Worm (Caenorhabditis elegans): Measurements from ENCODE around the gene Y51A2B.16.
A peak's percentile ranks its signal among the peaks of the same experiment; 100 is the strongest.

Gene Y51A2B.16

ce11 chrV:18382590-18382989 is 15.1 kb downstream of the Y51A2B.16 start, which contains the start of gene nhr-288:
Gene nhr-288 (minus strand): TSS chrV:18382690.
- no peak for TF ChIP-seq T22C8.4 (GFP tag; IDR thresholded peaks at IDR 0.05)
- TF ChIP-seq tab-1 (GFP tag; IDR thresholded peaks at IDR 0.05): no peak

- TF ChIP-seq med-1 (GFP tag; optimal IDR thresholded peaks at IDR 0.05; ENCODE audit: insufficient read depth) (no peak), klf-2 (GFP tag; conservative IDR thresholded peaks at IDR 0.05) (no peak), cog-1 (tag; optimal IDR thresholded peaks at IDR 0.05) (no peak), ztf-29 (GFP tag; IDR thresholded peaks at IDR 0.05) (no peak)
Measured at ce11 chrV:18378819-18379218, 18.9 kb downstream of the Y51A2B.16 start, which contains the start of gene Y51A2B.8. Gene Y51A2B.8 (plus strand): TSS chrV:18379119.

- TF ChIP-seq ztf-23 (GFP tag; IDR thresholded peaks at IDR 0.05): no peak
- peak; percentile 79 for TF ChIP-seq T22C8.4 (GFP tag; IDR thresholded peaks at IDR 0.05)
Measured at ce11 chrV:18375551-18375950, 22.2 kb downstream of the Y51A2B.16 start.

ce11 chrV:18374194-18374593 is 23.5 kb downstream of the Y51A2B.16 start, which contains the start of gene Y51A2B.2:
Gene Y51A2B.2 (plus strand): TSS chrV:18374494.
- no peak for TF ChIP-seq med-1 (GFP tag; optimal IDR thresholded peaks at IDR 0.05; ENCODE audit: insufficient read depth)
- no peak for TF ChIP-seq T22C8.4 (GFP tag; IDR thresholded peaks at IDR 0.05)
- TF ChIP-seq tab-1 (GFP tag; IDR thresholded peaks at IDR 0.05): no peak
- TF ChIP-seq klf-2 (GFP tag; conservative IDR thresholded peaks at IDR 0.05): no peak
- no peak for TF ChIP-seq ztf-23 (GFP tag; IDR thresholded peaks at IDR 0.05)
- TF ChIP-seq flt-1 (GFP tag; IDR thresholded peaks at IDR 0.05): no peak
- no peak for TF ChIP-seq ztf-29 (GFP tag; IDR thresholded peaks at IDR 0.05)
- no peak for TF ChIP-seq cog-1 (tag; optimal IDR thresholded peaks at IDR 0.05)
- no peak for TF ChIP-seq ref-1 (GFP tag; conservative IDR thresholded peaks at IDR 0.05)

DNA sequence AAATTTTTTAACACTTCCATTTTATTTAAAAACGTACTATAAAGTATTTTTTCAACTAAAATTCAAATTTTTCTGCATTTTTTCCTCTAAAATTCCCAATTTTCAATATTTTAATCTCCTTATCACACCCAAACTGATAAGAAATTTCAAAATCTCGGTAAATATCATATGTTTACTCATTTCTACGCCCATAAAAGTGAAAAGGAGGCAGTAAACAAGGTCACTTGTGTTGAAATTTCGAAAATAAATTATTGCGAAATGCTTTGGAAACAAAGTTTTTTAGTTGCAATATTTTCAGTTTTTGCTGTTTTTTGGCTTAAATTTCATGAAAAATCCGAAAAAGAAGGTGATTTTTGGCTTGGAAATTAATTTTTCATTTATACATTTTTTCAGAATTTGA is 26.1 kb downstream of the Y51A2B.16 start, which contains the start of gene C08E8.4:
TSS of gene C08E8.4 (plus strand) at position 268 of the 400 bp plus-strand sequence.
- TF ChIP-seq med-1 (GFP tag; optimal IDR thresholded peaks at IDR 0.05; ENCODE audit: insufficient read depth) (no peak), ztf-29 (GFP tag; IDR thresholded peaks at IDR 0.05) (no peak), ref-1 (GFP tag; conservative IDR thresholded peaks at IDR 0.05) (no peak), T22C8.4 (GFP tag; IDR thresholded peaks at IDR 0.05) (no peak), flt-1 (GFP tag; IDR thresholded peaks at IDR 0.05) (no peak), cog-1 (tag; optimal IDR thresholded peaks at IDR 0.05) (no peak), ztf-23 (GFP tag; IDR thresholded peaks at IDR 0.05) (no peak), tab-1 (GFP tag; IDR thresholded peaks at IDR 0.05) (no peak), klf-2 (GFP tag; conservative IDR thresholded peaks at IDR 0.05) (no peak)

DNA sequence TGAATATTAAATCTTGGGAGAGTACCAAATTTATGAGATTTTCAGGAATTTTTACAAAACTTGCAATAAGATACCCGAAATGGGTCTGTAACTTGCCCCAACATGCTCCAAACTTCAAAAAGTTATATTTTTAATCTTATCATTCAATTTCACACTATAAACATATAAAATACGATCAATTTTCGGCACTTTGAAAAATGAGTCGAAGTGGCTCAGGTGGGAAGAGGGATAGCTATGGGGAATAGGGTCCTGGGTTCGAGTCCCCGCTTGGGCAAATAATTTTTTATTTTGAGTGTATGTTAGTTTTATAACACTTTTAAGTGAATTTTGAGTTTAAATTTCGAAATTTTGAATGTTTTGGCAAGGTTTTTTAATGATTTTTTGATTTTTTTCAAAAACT is 26.7 kb downstream of the Y51A2B.16 start:
- TF ChIP-seq klf-2 (GFP tag; conservative IDR thresholded peaks at IDR 0.05) (no peak), T22C8.4 (GFP tag; IDR thresholded peaks at IDR 0.05) (no peak), cog-1 (tag; optimal IDR thresholded peaks at IDR 0.05) (no peak), flt-1 (GFP tag; IDR thresholded peaks at IDR 0.05) (no peak), ztf-29 (GFP tag; IDR thresholded peaks at IDR 0.05) (no peak), med-1 (GFP tag; optimal IDR thresholded peaks at IDR 0.05; ENCODE audit: insufficient read depth) (no peak), tab-1 (GFP tag; IDR thresholded peaks at IDR 0.05) (no peak), ref-1 (GFP tag; conservative IDR thresholded peaks at IDR 0.05) (no peak), ztf-23 (GFP tag; IDR thresholded peaks at IDR 0.05) (no peak)

ce11 chrV:18368322-18368721 is 29.4 kb downstream of the Y51A2B.16 start, which contains the start of gene C08E8.6:
Gene C08E8.6 (minus strand): TSS chrV:18368422.
- TF ChIP-seq ref-1 (GFP tag; conservative IDR thresholded peaks at IDR 0.05) (no peak), klf-2 (GFP tag; conservative IDR thresholded peaks at IDR 0.05) (no peak), med-1 (GFP tag; optimal IDR thresholded peaks at IDR 0.05; ENCODE audit: insufficient read depth) (no peak), ztf-23 (GFP tag; IDR thresholded peaks at IDR 0.05) (no peak), ztf-29 (GFP tag; IDR thresholded peaks at IDR 0.05) (no peak), T22C8.4 (GFP tag; IDR thresholded peaks at IDR 0.05) (no peak), tab-1 (GFP tag; IDR thresholded peaks at IDR 0.05) (no peak), flt-1 (GFP tag; IDR thresholded peaks at IDR 0.05) (no peak), cog-1 (tag; optimal IDR thresholded peaks at IDR 0.05) (no peak)

DNA sequence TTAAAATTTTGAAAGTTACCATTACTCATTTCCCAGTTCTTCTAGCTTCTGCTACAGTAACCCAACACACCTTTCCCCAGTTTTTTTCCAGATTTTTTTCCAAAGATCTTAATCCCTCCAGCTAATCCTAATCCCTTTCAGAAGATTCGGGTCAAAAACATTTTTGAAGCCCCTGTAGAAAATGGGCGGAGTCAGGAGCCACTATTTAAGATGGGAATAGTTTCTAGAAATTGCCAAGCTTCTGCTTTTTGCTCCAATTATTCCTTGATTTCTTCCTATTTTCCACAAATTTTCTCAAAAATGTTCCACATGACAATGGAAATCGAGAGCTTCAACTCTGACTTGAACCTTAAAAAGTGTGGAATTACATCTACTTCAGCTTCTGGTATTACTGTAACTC is 33.2 kb downstream of the Y51A2B.16 start, which contains the start of gene C08E8.9:
TSS of gene C08E8.9 (plus strand) at position 301 of the 400 bp plus-strand sequence.
- TF ChIP-seq med-1 (GFP tag; optimal IDR thresholded peaks at IDR 0.05; ENCODE audit: insufficient read depth) (no peak), ref-1 (GFP tag; conservative IDR thresholded peaks at IDR 0.05) (no peak), T22C8.4 (GFP tag; IDR thresholded peaks at IDR 0.05) (no peak), klf-2 (GFP tag; conservative IDR thresholded peaks at IDR 0.05) (no peak), cog-1 (tag; optimal IDR thresholded peaks at IDR 0.05) (no peak), flt-1 (GFP tag; IDR thresholded peaks at IDR 0.05) (no peak), ztf-23 (GFP tag; IDR thresholded peaks at IDR 0.05) (no peak), tab-1 (GFP tag; IDR thresholded peaks at IDR 0.05) (no peak), ztf-29 (GFP tag; IDR thresholded peaks at IDR 0.05) (no peak)

- TF ChIP-seq flt-1 (GFP tag; IDR thresholded peaks at IDR 0.05) (no peak), ref-1 (GFP tag; conservative IDR thresholded peaks at IDR 0.05) (no peak), klf-2 (GFP tag; conservative IDR thresholded peaks at IDR 0.05) (no peak), T22C8.4 (GFP tag; IDR thresholded peaks at IDR 0.05) (no peak), ztf-29 (GFP tag; IDR thresholded peaks at IDR 0.05) (no peak), cog-1 (tag; optimal IDR thresholded peaks at IDR 0.05) (no peak), med-1 (GFP tag; optimal IDR thresholded peaks at IDR 0.05; ENCODE audit: insufficient read depth) (no peak), tab-1 (GFP tag; IDR thresholded peaks at IDR 0.05) (no peak), ztf-23 (GFP tag; IDR thresholded peaks at IDR 0.05) (no peak)
Measured at ce11 chrV:18362402-18362801, 35.3 kb downstream of the Y51A2B.16 start, which contains the start of gene C08E8.1. Gene C08E8.1 (minus strand): TSS chrV:18362502.

- TF ChIP-seq tab-1 (GFP tag; IDR thresholded peaks at IDR 0.05) (no peak), cog-1 (tag; optimal IDR thresholded peaks at IDR 0.05) (no peak), flt-1 (GFP tag; IDR thresholded peaks at IDR 0.05) (no peak), med-1 (GFP tag; optimal IDR thresholded peaks at IDR 0.05; ENCODE audit: insufficient read depth) (no peak), ref-1 (GFP tag; conservative IDR thresholded peaks at IDR 0.05) (no peak), klf-2 (GFP tag; conservative IDR thresholded peaks at IDR 0.05) (no peak), ztf-23 (GFP tag; IDR thresholded peaks at IDR 0.05) (no peak), T22C8.4 (GFP tag; IDR thresholded peaks at IDR 0.05) (no peak), ztf-29 (GFP tag; IDR thresholded peaks at IDR 0.05) (no peak)
Measured at ce11 chrV:18359888-18360287, 37.8 kb downstream of the Y51A2B.16 start, which contains the start of gene C08E8.5. Gene C08E8.5 (minus strand): TSS chrV:18359988.
